Worm (Caenorhabditis elegans) whole organism, L4 larva: ENCODE data around the gene F53F8.7.
A peak's percentile ranks its signal among the peaks of the same experiment; 100 is the strongest.

Experiments used
- D1046.2 ChIP-seq: fragments of 200-800 bp; sonication (Bioruptor generic); IDR thresholded peaks from 2 replicates; pipeline ENCODE4 v1.3.6; 2022; ENCODE audit warnings: missing genetic modification characterization, missing compliant biosample characterization
- F26F4.8 ChIP-seq: fragments of 200-800 bp; sonication (Bioruptor generic); conservative IDR thresholded peaks from 2 replicates; pipeline ENCODE4 v1.3.6; 2022; ENCODE audit warnings: missing genetic modification characterization, missing compliant biosample characterization
- F49E8.2 ChIP-seq: sonication (generic microtip); optimal IDR thresholded peaks from 2 replicates; lab custom pipeline; 2016; ENCODE audit warnings: missing compliant biosample characterization, mild to moderate bottlenecking, missing genetic modification characterization, borderline replicate concordance
- R02D3.7 ChIP-seq: fragments of 150-350 bp; sonication (generic microtip); optimal IDR thresholded peaks from 3 replicates; lab custom pipeline; 2014; ENCODE audit warnings: missing biosample characterization, missing genetic modification characterization
- ZK337.2 ChIP-seq: fragments of 200-800 bp; sonication (Bioruptor generic); IDR thresholded peaks from 2 replicates; pipeline ENCODE4 v1.3.6; 2022; ENCODE audit warnings: missing genetic modification reagents, missing genetic modification characterization, missing compliant biosample characterization
- aha-1 ChIP-seq: fragments of 150-350 bp; peaks from one replicate; lab custom pipeline; 2014; ENCODE audit warnings: missing biosample characterization, missing genetic modification characterization
- ama-1 ChIP-seq: fragments of 150-350 bp; optimal IDR thresholded peaks from 2 replicates; lab custom pipeline; 2014; ENCODE audit warnings: inconsistent platforms, mixed read lengths
- ceh-44 ChIP-seq: fragments of 200-800 bp; sonication (Bioruptor generic); IDR thresholded peaks from 2 replicates; pipeline ENCODE4 v1.3.6; 2022; ENCODE audit warnings: missing genetic modification reagents, missing genetic modification characterization, missing compliant biosample characterization
- ces-1 ChIP-seq: fragments of 150-350 bp; sonication (generic microtip); optimal IDR thresholded peaks from 4 replicates; lab custom pipeline; 2014; ENCODE audit warnings: missing biosample characterization, missing genetic modification reagents, missing genetic modification characterization
- daf-12 ChIP-seq: fragments of 150-350 bp; optimal IDR thresholded peaks from 2 replicates; lab custom pipeline; 2014; ENCODE audit warnings: missing biosample characterization, missing genetic modification reagents, missing genetic modification characterization
- daf-16 ChIP-seq, 3 experiments: sonication (generic microtip); optimal IDR thresholded peaks; 2 replicates each; lab custom pipeline; 2016 to 2017; ENCODE audit warnings: missing genetic modification characterization in 3 of 3, missing genetic modification reagents in 3 of 3, mild to moderate bottlenecking in 2 of 3, missing compliant biosample characterization in 2 of 3, missing biosample characterization in 1 of 3, moderate library complexity in 1 of 3
- daf-8 ChIP-seq: fragments of 200-800 bp; sonication (Bioruptor generic); IDR thresholded peaks from 2 replicates; pipeline ENCODE4 v1.3.6; 2022; ENCODE audit warnings: missing genetic modification characterization, missing compliant biosample characterization
- dmd-6 ChIP-seq: fragments of 200-800 bp; sonication (Bioruptor generic); IDR thresholded peaks from 2 replicates; pipeline ENCODE4 v1.3.6; 2022; ENCODE audit warnings: missing genetic modification reagents, missing genetic modification characterization, missing compliant biosample characterization
- dmd-9 ChIP-seq: fragments of 200-800 bp; sonication (Bioruptor generic); IDR thresholded peaks from 2 replicates; pipeline ENCODE4 v1.3.6; 2022; ENCODE audit warnings: missing genetic modification reagents, missing genetic modification characterization, missing compliant biosample characterization
- duxl-1 ChIP-seq: sonication (generic microtip); optimal IDR thresholded peaks from 2 replicates; lab custom pipeline; 2016; ENCODE audit warnings: mild to moderate bottlenecking, missing genetic modification characterization, moderate library complexity, missing compliant biosample characterization; ENCODE audit not compliant: poor library complexity
- egl-43 ChIP-seq: fragments of 200-800 bp; sonication (Bioruptor generic); IDR thresholded peaks from 2 replicates; pipeline ENCODE4 v1.3.6; 2022; ENCODE audit warnings: missing genetic modification reagents, missing genetic modification characterization, missing compliant biosample characterization
- fos-1 ChIP-seq: fragments of 150-350 bp; optimal IDR thresholded peaks from 2 replicates; lab custom pipeline; 2014; ENCODE audit warnings: missing biosample characterization, missing genetic modification characterization
- hif-1 ChIP-seq, 2 experiments: sonication (generic microtip); optimal IDR thresholded peaks; 2 replicates each; lab custom pipeline; 2016 to 2017; ENCODE audit warnings: missing compliant biosample characterization in 2 of 2, missing genetic modification characterization in 2 of 2, missing genetic modification reagents in 2 of 2, missing genotype in 2 of 2, mild to moderate bottlenecking in 1 of 2
- hlh-30 ChIP-seq: sonication (generic microtip); optimal IDR thresholded peaks from 2 replicates; lab custom pipeline; 2017; ENCODE audit warnings: antibody characterized with exemption, mild to moderate bottlenecking, missing genetic modification characterization, missing compliant biosample characterization; ENCODE audit not compliant: insufficient read depth
- hmg-1.1 ChIP-seq: fragments of 200-800 bp; sonication (Bioruptor generic); IDR thresholded peaks from 2 replicates; pipeline ENCODE4 v1.3.6; 2022; ENCODE audit warnings: missing genetic modification reagents, missing genetic modification characterization, missing compliant biosample characterization
- jun-1 ChIP-seq: fragments of 150-350 bp; optimal IDR thresholded peaks from 2 replicates; lab custom pipeline; 2014; ENCODE audit warnings: missing biosample characterization, missing genetic modification reagents, missing genetic modification characterization
- lin-13 ChIP-seq: fragments of 150-350 bp; optimal IDR thresholded peaks from 2 replicates; lab custom pipeline; 2014; ENCODE audit warnings: missing biosample characterization, missing genetic modification reagents, missing genetic modification characterization
- lin-38 ChIP-seq: fragments of 200-800 bp; sonication (Bioruptor generic); IDR thresholded peaks from 2 replicates; pipeline ENCODE4 v1.3.6; 2022; ENCODE audit warnings: missing genetic modification reagents, missing genetic modification characterization, missing compliant biosample characterization
- lir-3 ChIP-seq: sonication (generic microtip); optimal IDR thresholded peaks from 2 replicates; lab custom pipeline; 2016; ENCODE audit warnings: mild to moderate bottlenecking, missing genetic modification characterization, missing compliant biosample characterization
- lsy-2 ChIP-seq, 2 experiments: fragments of 150-350 bp in 1 of 2; sonication (generic microtip) in 1 of 2; optimal IDR thresholded peaks; 2 replicates each; lab custom pipeline; 2014 to 2017; ENCODE audit warnings: missing biosample characterization in 2 of 2, missing genetic modification characterization in 2 of 2
- madf-9 ChIP-seq: fragments of 200-800 bp; sonication (Bioruptor generic); conservative IDR thresholded peaks from 2 replicates; pipeline ENCODE4 v1.3.6; 2022; ENCODE audit warnings: missing genetic modification reagents, missing genetic modification characterization, missing compliant biosample characterization
- mdt-29 ChIP-seq: fragments of 200-800 bp; sonication (Bioruptor generic); IDR thresholded peaks from 2 replicates; pipeline ENCODE4 v1.3.6; 2022; ENCODE audit warnings: missing genetic modification reagents, missing genetic modification characterization, missing compliant biosample characterization
- mep-1 ChIP-seq: fragments of 150-350 bp; sonication (generic microtip); optimal IDR thresholded peaks from 3 replicates; lab custom pipeline; 2014; ENCODE audit warnings: missing biosample characterization, missing genetic modification characterization
- mxl-2 ChIP-seq: fragments of 200-800 bp; sonication (Bioruptor generic); conservative IDR thresholded peaks from 2 replicates; pipeline ENCODE4 v1.3.6; 2022; ENCODE audit warnings: missing genetic modification reagents, missing genetic modification characterization, missing compliant biosample characterization
- nhr-10 ChIP-seq: fragments of 150-350 bp; optimal IDR thresholded peaks from 2 replicates; lab custom pipeline; 2014; ENCODE audit warnings: missing biosample characterization, missing genetic modification characterization
- nhr-102 ChIP-seq: sonication (generic microtip); optimal IDR thresholded peaks from 2 replicates; lab custom pipeline; 2016; ENCODE audit warnings: mild to moderate bottlenecking, missing genetic modification characterization, moderate library complexity, missing compliant biosample characterization
- nhr-25 ChIP-seq: sonication (generic microtip); optimal IDR thresholded peaks from 2 replicates; lab custom pipeline; 2017; ENCODE audit warnings: missing genetic modification characterization, mild to moderate bottlenecking, missing compliant biosample characterization, antibody characterized with exemption, moderate library complexity, borderline replicate concordance; ENCODE audit not compliant: insufficient read depth
- nhr-28 ChIP-seq: fragments of 150-350 bp; optimal IDR thresholded peaks from 2 replicates; lab custom pipeline; 2014; ENCODE audit warnings: missing biosample characterization, missing genetic modification characterization
- nhr-42 ChIP-seq: fragments of 200-800 bp; sonication (Bioruptor generic); IDR thresholded peaks from 2 replicates; pipeline ENCODE4 v1.3.6; 2022; ENCODE audit warnings: missing genetic modification characterization, missing compliant biosample characterization
- nhr-6 ChIP-seq: fragments of 150-350 bp; optimal IDR thresholded peaks from 2 replicates; lab custom pipeline; 2014; ENCODE audit warnings: missing biosample characterization, missing genetic modification characterization
- nhr-77 ChIP-seq: fragments of 150-350 bp; optimal IDR thresholded peaks from 2 replicates; lab custom pipeline; 2014; ENCODE audit warnings: missing biosample characterization, missing genetic modification characterization
- skn-1 ChIP-seq: fragments of 150-350 bp; optimal IDR thresholded peaks from 2 replicates; lab custom pipeline; 2014; ENCODE audit warnings: missing biosample characterization, missing genetic modification characterization
- snpc-4 ChIP-seq: fragments of 150-350 bp; optimal IDR thresholded peaks from 2 replicates; lab custom pipeline; 2014; ENCODE audit warnings: missing biosample characterization, missing genetic modification characterization
- tra-1 ChIP-seq: fragments of 200-800 bp; sonication (Bioruptor generic); IDR thresholded peaks from 2 replicates; pipeline ENCODE4 v1.3.6; 2022; ENCODE audit warnings: missing genetic modification reagents, missing genetic modification characterization, missing compliant biosample characterization
- unc-130 ChIP-seq: sonication (generic microtip); optimal IDR thresholded peaks from 2 replicates; lab custom pipeline; 2016; ENCODE audit warnings: missing genetic modification reagents, missing genetic modification characterization, missing compliant biosample characterization
- unc-39 ChIP-seq: sonication (generic microtip); optimal IDR thresholded peaks from 2 replicates; lab custom pipeline; 2017; ENCODE audit warnings: missing biosample characterization, missing genetic modification characterization
- unc-62 ChIP-seq, 3 experiments: fragments of 150-350 bp in 1 of 3; sonication (generic microtip); optimal IDR thresholded peaks in 2 of 3; peaks in 1 of 3; 1 replicate in 1 of 3; 2 replicates in 2 of 3; lab custom pipeline; 2014 to 2017; ENCODE audit warnings: missing biosample characterization in 3 of 3, missing genetic modification characterization in 3 of 3, missing genetic modification reagents in 3 of 3, missing genotype in 1 of 3
- vab-7 ChIP-seq: fragments of 200-800 bp; sonication (Bioruptor generic); IDR thresholded peaks from 2 replicates; pipeline ENCODE4 v1.3.6; 2022; ENCODE audit warnings: missing genetic modification reagents, missing genetic modification characterization, missing compliant biosample characterization
- zag-1 ChIP-seq: fragments of 150-350 bp; optimal IDR thresholded peaks from 2 replicates; lab custom pipeline; 2014; ENCODE audit warnings: missing biosample characterization, missing genetic modification characterization
- zip-11 ChIP-seq: fragments of 200-800 bp; sonication (Bioruptor generic); IDR thresholded peaks from 2 replicates; pipeline ENCODE4 v1.3.6; 2022; ENCODE audit warnings: missing genetic modification characterization, missing compliant biosample characterization

Gene F53F8.7

ce11 chrV:20693968-20694367 is 4.2 kb downstream of the F53F8.7 start (continued):
- TF ChIP-seq daf-8 (GFP tag; lab: Robert Waterston, UW): no peak
- TF ChIP-seq daf-12 (tag; lab: Kevin White, UChicago): no peak
- no peak for TF ChIP-seq lin-13 (GFP tag; lab: Kevin White, UChicago)
- peak; percentile 65 for TF ChIP-seq dmd-6 (GFP tag; lab: Robert Waterston, UW)
- TF ChIP-seq unc-39 (tag; lab: Kevin White, UChicago): no peak
- peak; percentile 89 for TF ChIP-seq ceh-44 (GFP tag; lab: Robert Waterston, UW)
- no peak for TF ChIP-seq nhr-10 (tag; lab: Kevin White, UChicago)
- TF ChIP-seq vab-7 (GFP tag; lab: Robert Waterston, UW): peak; percentile 84
- peak; percentile 16 for TF ChIP-seq F49E8.2
- TF ChIP-seq F26F4.8 (GFP tag; lab: Robert Waterston, UW): peak; percentile 88
- TF ChIP-seq mxl-2 (GFP tag; lab: Robert Waterston, UW): peak; percentile 51; the same call in 1 of the 2 replicates
- peak in 1 of 2 experiments; percentile 57 for TF ChIP-seq lsy-2 (tag; optimal IDR thresholded peaks at IDR 0.05; lab: Kevin White, UChicago)
- TF ChIP-seq nhr-6 (tag; lab: Kevin White, UChicago): peak; percentile 58
- TF ChIP-seq ces-1: no peak
- TF ChIP-seq nhr-42 (GFP tag; lab: Robert Waterston, UW): peak; percentile 58; the same call in 1 of the 2 replicates
- TF ChIP-seq aha-1: no peak
- TF ChIP-seq dmd-9 (GFP tag; lab: Robert Waterston, UW): peak; percentile 29; the same call in 1 of the 2 replicates
- no peak for TF ChIP-seq ama-1 (lab: Kevin White, UChicago)
- TF ChIP-seq unc-62 (GFP tag; optimal IDR thresholded peaks at IDR 0.05 in 1 of 2; lab: Kevin White, UChicago): no peak
- TF ChIP-seq unc-62 (tag; optimal IDR thresholded peaks at IDR 0.05; lab: Kevin White, UChicago): no peak
- TF ChIP-seq unc-130 (GFP tag; lab: Kevin White, UChicago): no peak
- no peak for TF ChIP-seq zag-1 (tag; lab: Kevin White, UChicago)
- peak; percentile 71 for TF ChIP-seq duxl-1
- peak; percentile 71 for TF ChIP-seq lin-38
- TF ChIP-seq snpc-4 (tag; lab: Kevin White, UChicago): no peak
- no peak for TF ChIP-seq fos-1
- peak; percentile 78 for TF ChIP-seq hmg-1.1
- TF ChIP-seq daf-16 (GFP tag; optimal IDR thresholded peaks at IDR 0.05; lab: Kevin White, UChicago): peak in 1 of 2 experiments; percentile 78
- peak; percentile 58 for TF ChIP-seq daf-16 (tag; optimal IDR thresholded peaks at IDR 0.05; lab: Kevin White, UChicago)
- TF ChIP-seq madf-9 (GFP tag; lab: Robert Waterston, UW): peak; percentile 61; the same call in 1 of the 2 replicates
- peak; percentile 2 for TF ChIP-seq nhr-77 (tag; lab: Kevin White, UChicago)
- TF ChIP-seq, all 104 proteins: peak for 59

ce11 chrV:20692903-20693302 is 5.3 kb downstream of the F53F8.7 start:
- peak; percentile 45 for TF ChIP-seq hlh-30 (tag; lab: Kevin White, UChicago)
- TF ChIP-seq mdt-29 (GFP tag; lab: Robert Waterston, UW): no peak
- TF ChIP-seq madf-9 (GFP tag; lab: Robert Waterston, UW): no peak
- no peak for TF ChIP-seq jun-1 (tag; lab: Kevin White, UChicago)
- no peak for TF ChIP-seq ZK337.2 (GFP tag; lab: Robert Waterston, UW)
- TF ChIP-seq hif-1 (tag; optimal IDR thresholded peaks at IDR 0.05; lab: Kevin White, UChicago): no peak
- TF ChIP-seq D1046.2 (GFP tag; lab: Robert Waterston, UW): no peak
- no peak for TF ChIP-seq nhr-6 (tag; lab: Kevin White, UChicago)
- TF ChIP-seq zip-11 (GFP tag; lab: Robert Waterston, UW): no peak
- no peak for TF ChIP-seq R02D3.7
- peak; percentile 42; the same call in 1 of the 2 replicates for TF ChIP-seq tra-1
- TF ChIP-seq nhr-102 (tag; lab: Kevin White, UChicago): no peak
- TF ChIP-seq fos-1: no peak
- peak; percentile 1 for TF ChIP-seq mep-1 (tag; lab: Kevin White, UChicago)
- no peak for TF ChIP-seq skn-1
- peak; percentile 28 for TF ChIP-seq nhr-28 (tag; lab: Kevin White, UChicago)
- peak; percentile 42 for TF ChIP-seq nhr-25 (tag; lab: Kevin White, UChicago)
- TF ChIP-seq egl-43 (GFP tag; lab: Robert Waterston, UW): no peak
- TF ChIP-seq lir-3 (tag; lab: Kevin White, UChicago): no peak
